Worm (Caenorhabditis elegans) whole organism, L1 larva: ENCODE measurements around the gene bre-1.

ENCODE experiments used
- C04F5.9 ChIP-seq: sonication (generic microtip); optimal IDR thresholded peaks from 2 replicates; lab custom pipeline; 2016; ENCODE audit warnings: missing genetic modification characterization, missing compliant biosample characterization
- C16A3.4 ChIP-seq: fragments of 150-350 bp; optimal IDR thresholded peaks from 2 replicates; lab custom pipeline; 2014; ENCODE audit warnings: missing biosample characterization, missing genetic modification characterization
- C34B4.2 ChIP-seq: sonication (generic microtip); optimal IDR thresholded peaks from 2 replicates; lab custom pipeline; 2017; ENCODE audit warnings: mild to moderate bottlenecking, missing genetic modification characterization, missing compliant biosample characterization
- F16B12.6 ChIP-seq: fragments of 150-350 bp; optimal IDR thresholded peaks from 2 replicates; lab custom pipeline; 2014; ENCODE audit warnings: missing biosample characterization, missing genetic modification characterization
- aha-1 ChIP-seq: fragments of 150-350 bp; optimal IDR thresholded peaks from 2 replicates; lab custom pipeline; 2014; ENCODE audit warnings: missing biosample characterization, missing genetic modification characterization
- alr-1 ChIP-seq: fragments of 200-800 bp; sonication (Bioruptor generic); optimal IDR thresholded peaks from 2 replicates; lab custom pipeline; 2018; ENCODE audit warnings: borderline replicate concordance, mild to moderate bottlenecking, missing genetic modification characterization, missing compliant biosample characterization
- aly-2 ChIP-seq: fragments of 150-350 bp; optimal IDR thresholded peaks from 2 replicates; lab custom pipeline; 2014; ENCODE audit warnings: missing biosample characterization, missing genetic modification characterization
- ama-1 ChIP-seq: fragments of 150-350 bp; optimal IDR thresholded peaks from 2 replicates; lab custom pipeline; 2014
- ceh-63 ChIP-seq: fragments of 200-800 bp; sonication (Bioruptor generic); optimal IDR thresholded peaks from 2 replicates; lab custom pipeline; 2018; ENCODE audit warnings: mild to moderate bottlenecking, missing genetic modification characterization, missing compliant biosample characterization
- ceh-8 ChIP-seq: fragments of 200-800 bp; sonication (Bioruptor generic); optimal IDR thresholded peaks from 2 replicates; lab custom pipeline; 2018; ENCODE audit warnings: mild to moderate bottlenecking, missing genetic modification characterization, moderate library complexity, missing compliant biosample characterization
- ceh-82 ChIP-seq, 3 experiments: fragments of 150-350 bp in 1 of 3; sonication (generic microtip) in 2 of 3; optimal IDR thresholded peaks; 2 replicates each; lab custom pipeline; 2014 to 2017; ENCODE audit warnings: missing biosample characterization in 3 of 3, missing genetic modification characterization in 3 of 3
- ceh-88 ChIP-seq: fragments of 200-800 bp; sonication (Bioruptor generic); IDR thresholded peaks from 2 replicates; pipeline ENCODE4 v1.3.6; 2022; ENCODE audit warnings: missing genetic modification characterization, missing compliant biosample characterization
- ceh-90 ChIP-seq: sonication (generic microtip); optimal IDR thresholded peaks from 2 replicates; lab custom pipeline; 2016; ENCODE audit warnings: missing genetic modification characterization, missing compliant biosample characterization
- ces-1 ChIP-seq: fragments of 150-350 bp; optimal IDR thresholded peaks from 2 replicates; lab custom pipeline; 2014; ENCODE audit warnings: missing biosample characterization, missing genetic modification reagents, missing genetic modification characterization
- dpl-1 ChIP-seq, 3 experiments: fragments of 150-350 bp in 2 of 3; sonication (generic microtip) in 1 of 3; optimal IDR thresholded peaks; 2 replicates each; lab custom pipeline; 2014 to 2017; ENCODE audit warnings: missing biosample characterization in 3 of 3, missing genetic modification characterization in 3 of 3, missing genetic modification reagents in 3 of 3
- efl-3 ChIP-seq: fragments of 200-800 bp; sonication (Bioruptor generic); optimal IDR thresholded peaks from 2 replicates; lab custom pipeline; 2018; ENCODE audit warnings: mild to moderate bottlenecking, missing genetic modification characterization, missing compliant biosample characterization
- ets-5 ChIP-seq: fragments of 200-800 bp; sonication (Bioruptor generic); IDR thresholded peaks from 2 replicates; pipeline ENCODE4 v1.3.6; 2022; ENCODE audit warnings: missing genetic modification characterization, missing compliant biosample characterization
- fkh-10 ChIP-seq: sonication (generic microtip); optimal IDR thresholded peaks from 2 replicates; lab custom pipeline; 2017; ENCODE audit warnings: missing biosample characterization, missing genetic modification reagents, missing genetic modification characterization
- fkh-8 ChIP-seq: sonication (generic microtip); optimal IDR thresholded peaks from 2 replicates; lab custom pipeline; 2016; ENCODE audit warnings: mild to moderate bottlenecking, missing genetic modification characterization, missing compliant biosample characterization
- fos-1 ChIP-seq: fragments of 150-350 bp; optimal IDR thresholded peaks from 2 replicates; lab custom pipeline; 2014; ENCODE audit warnings: missing biosample characterization, missing genetic modification characterization
- hlh-4 ChIP-seq: sonication (generic microtip); optimal IDR thresholded peaks from 2 replicates; lab custom pipeline; 2016; ENCODE audit warnings: mild to moderate bottlenecking, missing genetic modification characterization, missing compliant biosample characterization
- irx-1 ChIP-seq: sonication (generic microtip); optimal IDR thresholded peaks from 2 replicates; lab custom pipeline; 2016; ENCODE audit warnings: missing genetic modification characterization, missing compliant biosample characterization
- isw-1 ChIP-seq: fragments of 200-800 bp; sonication (Bioruptor generic); IDR thresholded peaks from 2 replicates; pipeline ENCODE4 v1.3.6; 2022; ENCODE audit warnings: missing genetic modification characterization, missing compliant biosample characterization
- jun-1 ChIP-seq: fragments of 150-350 bp; optimal IDR thresholded peaks from 2 replicates; lab custom pipeline; 2014; ENCODE audit warnings: missing biosample characterization, missing genetic modification reagents, missing genetic modification characterization
- lin-14 ChIP-seq: fragments of 200-800 bp; sonication (Bioruptor generic); optimal IDR thresholded peaks from 2 replicates; lab custom pipeline; 2018; ENCODE audit warnings: mild to moderate bottlenecking, missing genetic modification characterization, moderate library complexity, missing compliant biosample characterization
- lin-15B ChIP-seq: fragments of 150-350 bp; sonication (generic microtip); optimal IDR thresholded peaks from 3 replicates; lab custom pipeline; 2014; ENCODE audit warnings: missing biosample characterization, missing genetic modification characterization
- lin-35 ChIP-seq, 2 experiments: fragments of 150-350 bp; optimal IDR thresholded peaks; 2 replicates each; lab custom pipeline; 2014; ENCODE audit warnings: missing biosample characterization in 2 of 2, missing genetic modification characterization in 2 of 2, missing genetic modification reagents in 2 of 2
- lir-3 ChIP-seq: sonication (generic microtip); optimal IDR thresholded peaks from 2 replicates; lab custom pipeline; 2016; ENCODE audit warnings: mild to moderate bottlenecking, missing genetic modification characterization, moderate library complexity, missing compliant biosample characterization; ENCODE audit not compliant: poor library complexity
- lsy-2 ChIP-seq, 2 experiments: fragments of 150-350 bp; optimal IDR thresholded peaks; 2 replicates each; lab custom pipeline; 2014; ENCODE audit warnings: missing biosample characterization in 2 of 2, missing genetic modification characterization in 2 of 2
- mab-9 ChIP-seq: fragments of 200-800 bp; sonication (Bioruptor generic); IDR thresholded peaks from 2 replicates; pipeline ENCODE4 v1.3.6; 2022; ENCODE audit warnings: missing genetic modification reagents, missing genetic modification characterization, missing compliant biosample characterization
- mdl-1 ChIP-seq, 2 experiments: fragments of 150-350 bp; optimal IDR thresholded peaks; 2 replicates each; lab custom pipeline; 2014 to 2017; ENCODE audit warnings: missing biosample characterization in 2 of 2, missing genetic modification characterization in 2 of 2, inconsistent platforms in 1 of 2
- mep-1 ChIP-seq: fragments of 150-350 bp; optimal IDR thresholded peaks from 2 replicates; lab custom pipeline; 2014; ENCODE audit warnings: missing biosample characterization, missing genetic modification characterization
- nhr-12 ChIP-seq: sonication (generic microtip); optimal IDR thresholded peaks from 2 replicates; lab custom pipeline; 2017; ENCODE audit warnings: missing biosample characterization, missing genetic modification characterization
- nhr-19 ChIP-seq: fragments of 200-800 bp; sonication (Bioruptor generic); conservative IDR thresholded peaks from 2 replicates; pipeline ENCODE4 v1.3.6; 2022; ENCODE audit warnings: missing genetic modification characterization, missing compliant biosample characterization
- nhr-20 ChIP-seq: sonication (generic microtip); optimal IDR thresholded peaks from 2 replicates; lab custom pipeline; 2016; ENCODE audit warnings: mild to moderate bottlenecking, missing genetic modification characterization, missing compliant biosample characterization
- nhr-237 ChIP-seq: fragments of 150-350 bp; optimal IDR thresholded peaks from 2 replicates; lab custom pipeline; 2014; ENCODE audit warnings: missing biosample characterization, missing genetic modification characterization
- nhr-28 ChIP-seq: fragments of 150-350 bp; optimal IDR thresholded peaks from 2 replicates; lab custom pipeline; 2014; ENCODE audit warnings: missing biosample characterization, missing genetic modification characterization
- nhr-71 ChIP-seq: sonication (generic microtip); optimal IDR thresholded peaks from 2 replicates; lab custom pipeline; 2016; ENCODE audit warnings: mild to moderate bottlenecking, missing genetic modification characterization, moderate library complexity, missing compliant biosample characterization
- nhr-76 ChIP-seq: sonication (generic microtip); optimal IDR thresholded peaks from 2 replicates; lab custom pipeline; 2017; ENCODE audit warnings: missing biosample characterization, missing genetic modification characterization
- nhr-77 ChIP-seq: fragments of 150-350 bp; optimal IDR thresholded peaks from 2 replicates; lab custom pipeline; 2014; ENCODE audit warnings: missing biosample characterization, missing genetic modification characterization
- nhr-84 ChIP-seq: sonication (generic microtip); optimal IDR thresholded peaks from 2 replicates; lab custom pipeline; 2017; ENCODE audit warnings: missing biosample characterization, missing genetic modification characterization
- rnt-1 ChIP-seq: sonication (generic microtip); optimal IDR thresholded peaks from 2 replicates; lab custom pipeline; 2016; ENCODE audit warnings: mild to moderate bottlenecking, missing genetic modification characterization, moderate library complexity, missing compliant biosample characterization
- skn-1 ChIP-seq: fragments of 150-350 bp; optimal IDR thresholded peaks from 2 replicates; lab custom pipeline; 2014; ENCODE audit warnings: missing biosample characterization, missing genetic modification characterization
- sptf-1 ChIP-seq: fragments of 150-350 bp; optimal IDR thresholded peaks from 2 replicates; lab custom pipeline; 2014; ENCODE audit warnings: missing biosample characterization, missing genetic modification characterization
- swsn-7 ChIP-seq: sonication (generic microtip); optimal IDR thresholded peaks from 2 replicates; lab custom pipeline; 2016; ENCODE audit warnings: missing genetic modification characterization, missing compliant biosample characterization
- unc-30 ChIP-seq: sonication (generic microtip); optimal IDR thresholded peaks from 2 replicates; lab custom pipeline; 2017; ENCODE audit warnings: missing biosample characterization, missing genetic modification characterization
- unc-62 ChIP-seq: fragments of 150-350 bp; optimal IDR thresholded peaks from 2 replicates; lab custom pipeline; 2014; ENCODE audit warnings: missing biosample characterization, missing genetic modification reagents, missing genetic modification characterization
- vab-15 ChIP-seq: sonication (generic microtip); optimal IDR thresholded peaks from 2 replicates; lab custom pipeline; 2017; ENCODE audit warnings: missing genotype, mild to moderate bottlenecking, missing genetic modification characterization, missing compliant biosample characterization
- xbp-1 ChIP-seq: sonication (generic microtip); optimal IDR thresholded peaks from 2 replicates; lab custom pipeline; 2016; ENCODE audit warnings: missing genetic modification characterization, missing compliant biosample characterization
- zip-4 ChIP-seq: fragments of 200-800 bp; sonication (Bioruptor generic); optimal IDR thresholded peaks from 2 replicates; lab custom pipeline; 2018; ENCODE audit warnings: mild to moderate bottlenecking, missing genetic modification characterization, moderate library complexity, missing compliant biosample characterization
- ztf-4 ChIP-seq: fragments of 150-350 bp; optimal IDR thresholded peaks from 2 replicates; lab custom pipeline; 2014; ENCODE audit warnings: missing biosample characterization, missing genetic modification characterization

bre-1 gene

ce11 chrIV:8949078-8950039 lies 37.7 kb upstream of the bre-1 start:
- TF ChIP-seq xbp-1 (tag; lab: Kevin White, UChicago) (peak; percentile 64), aha-1 (tag; lab: Kevin White, UChicago) (no peak), fkh-10 (GFP tag; lab: Kevin White, UChicago) (no peak), lin-35 (GFP tag; optimal IDR thresholded peaks at IDR 0.05; lab: Kevin White, UChicago) (peak; percentile 9 to 91), zip-4 (GFP tag; lab: Kevin White, UChicago) (no peak), nhr-19 (GFP tag; lab: Robert Waterston, UW) (peak; percentile 80), lin-15B (no peak), F16B12.6 (tag; lab: Kevin White, UChicago) (no peak), ztf-4 (tag; lab: Kevin White, UChicago) (no peak), mab-9 (GFP tag; lab: Robert Waterston, UW) (peak; percentile 55), nhr-12 (tag; lab: Kevin White, UChicago) (no peak), unc-62 (no peak), skn-1 (tag; lab: Kevin White, UChicago) (peak; percentile 68), lir-3 (tag; lab: Kevin White, UChicago) (peak; percentile 66), nhr-237 (no peak), isw-1 (GFP tag; lab: Robert Waterston, UW) (peak; percentile 21; the same call in 1 of the 2 replicates), ama-1 (lab: Kevin White, UChicago) (peak; percentile 60), fkh-8 (peak; percentile 43), rnt-1 (tag; lab: Kevin White, UChicago) (peak; percentile 29), lin-14 (GFP tag; lab: Kevin White, UChicago) (peak; percentile 95), dpl-1 (GFP tag; optimal IDR thresholded peaks at IDR 0.05; lab: Kevin White, UChicago) (peak; percentile 23 to 70 (median 53)), nhr-84 (tag; lab: Kevin White, UChicago) (no peak), efl-3 (GFP tag; lab: Kevin White, UChicago) (no peak), nhr-20 (tag; lab: Kevin White, UChicago) (peak; percentile 95), C04F5.9 (peak; percentile 32), unc-30 (no peak), mdl-1 (tag; optimal IDR thresholded peaks at IDR 0.05; lab: Kevin White, UChicago) (peak in 1 of 2 experiments; percentile 99), alr-1 (tag; lab: Kevin White, UChicago) (no peak), ceh-90 (tag; lab: Kevin White, UChicago) (no peak), vab-15 (tag; lab: Kevin White, UChicago) (peak; percentile 46), nhr-28 (tag; lab: Kevin White, UChicago) (no peak), ces-1 (no peak), sptf-1 (no peak), irx-1 (tag; lab: Kevin White, UChicago) (peak; percentile 65), nhr-71 (tag; lab: Kevin White, UChicago) (peak; percentile 94), hlh-4 (tag; lab: Kevin White, UChicago) (no peak), ceh-82 (tag; optimal IDR thresholded peaks at IDR 0.05; lab: Kevin White, UChicago) (no peak), swsn-7 (tag; lab: Kevin White, UChicago) (peak; percentile 70), jun-1 (tag; lab: Kevin White, UChicago) (peak; percentile 53), ets-5 (GFP tag; lab: Robert Waterston, UW) (no peak), mep-1 (tag; lab: Kevin White, UChicago) (peak; percentile 90), nhr-77 (tag; lab: Kevin White, UChicago) (no peak), lsy-2 (tag; optimal IDR thresholded peaks at IDR 0.05; lab: Kevin White, UChicago) (peak; percentile 81 to 82), ceh-8 (GFP tag; lab: Kevin White, UChicago) (no peak), fos-1 (tag; lab: Kevin White, UChicago) (peak; percentile 12), ceh-63 (GFP tag; lab: Kevin White, UChicago) (no peak), ceh-88 (GFP tag; lab: Robert Waterston, UW) (peak; percentile 43; the same call in 1 of the 2 replicates), nhr-76 (no peak), aly-2 (no peak), C34B4.2 (no peak), C16A3.4 (tag; lab: Kevin White, UChicago) (peak; percentile 51)
